Worm (Caenorhabditis elegans): ENCODE data around the gene ram-5.

- no peak for TF ChIP-seq nfya-1 (tag; optimal IDR thresholded peaks at IDR 0.05; ENCODE audit: insufficient read depth)
- TF ChIP-seq nhr-76 (tag; optimal IDR thresholded peaks at IDR 0.05) = no peak
- TF ChIP-seq ztf-11 (tag; optimal IDR thresholded peaks at IDR 0.05) = no peak
- TF ChIP-seq pha-4 (tag; optimal IDR thresholded peaks at IDR 0.05) = no peak
- TF ChIP-seq fkh-10 (GFP tag; optimal IDR thresholded peaks at IDR 0.05) = no peak
- TF ChIP-seq aly-2 (tag; optimal IDR thresholded peaks at IDR 0.05) = no peak
- no peak for TF ChIP-seq snpc-4 (tag; optimal IDR thresholded peaks at IDR 0.05)
- no peak for TF ChIP-seq lin-15B (tag; optimal IDR thresholded peaks at IDR 0.05)
- no peak for TF ChIP-seq nhr-237 (tag; optimal IDR thresholded peaks at IDR 0.05)
These were observed 19.8 kb upstream of the ram-5 start, which contains the start of gene nspc-20 for ce11 chrX:14530107-14530506.
